Fruit fly (Drosophila melanogaster) whole organism, embryonic: Measurements from ENCODE around the gene Mks1.
A peak's percentile ranks its signal among the peaks of the same experiment; 100 is the strongest.

Source experiments
- ATbp ChIP-seq: fragments of 200-800 bp; sonication (Bioruptor generic); optimal IDR thresholded peaks from 2 replicates; lab custom pipeline; 2017; ENCODE audit warnings: missing biosample characterization, mild to moderate bottlenecking, missing genetic modification characterization, missing genetic modification reagents
- Atf6 ChIP-seq: fragments of 200-800 bp; sonication (Bioruptor generic); IDR thresholded peaks from 2 replicates; pipeline ENCODE4 v1.3.6; 2022; ENCODE audit warnings: missing biosample characterization, missing genetic modification characterization
- B-H2 ChIP-seq: fragments of 200-800 bp; sonication (Bioruptor generic); optimal IDR thresholded peaks from 2 replicates; lab custom pipeline; 2018; ENCODE audit warnings: missing biosample characterization, mild to moderate bottlenecking, missing genetic modification characterization
- CG10209 ChIP-seq: fragments of 200-800 bp; sonication (Bioruptor generic); optimal IDR thresholded peaks from 3 replicates; lab custom pipeline; 2017; ENCODE audit warnings: missing biosample characterization, mild to moderate bottlenecking, missing genetic modification characterization, missing genetic modification reagents
- CG11560 ChIP-seq: fragments of 200-800 bp; sonication (Bioruptor generic); IDR thresholded peaks from 3 replicates; pipeline ENCODE4 v1.3.6; 2022; ENCODE audit warnings: missing biosample characterization, missing genetic modification characterization
- CG11695 ChIP-seq: fragments of 200-800 bp; sonication (Bioruptor generic); IDR thresholded peaks from 3 replicates; pipeline ENCODE4 v1.3.6; 2022; ENCODE audit warnings: missing biosample characterization, missing genetic modification characterization
- CG11723 ChIP-seq: fragments of 200-800 bp; sonication (Bioruptor generic); optimal IDR thresholded peaks from 2 replicates; lab custom pipeline; 2017; ENCODE audit warnings: missing biosample characterization, mild to moderate bottlenecking, missing genetic modification characterization
- CG1647 ChIP-seq: fragments of 200-800 bp; sonication (Bioruptor generic); optimal IDR thresholded peaks from 3 replicates; lab custom pipeline; 2016; ENCODE audit warnings: missing biosample characterization, missing genetic modification characterization
- CG18262 ChIP-seq: fragments of 200-800 bp; optimal IDR thresholded peaks from 3 replicates; lab custom pipeline; 2019; ENCODE audit warnings: missing biosample characterization, mild to moderate bottlenecking, missing genetic modification characterization, moderate library complexity
- CG2129 ChIP-seq: fragments of 200-800 bp; sonication (Bioruptor generic); IDR thresholded peaks from 2 replicates; pipeline ENCODE4 v1.3.6; 2022; ENCODE audit warnings: missing biosample characterization, missing genetic modification characterization; ENCODE audit not compliant: partially characterized antibody
- CG2199 ChIP-seq: fragments of 200-800 bp; sonication (Bioruptor generic); IDR thresholded peaks from 3 replicates; pipeline ENCODE4 v1.3.6; 2022; ENCODE audit warnings: missing biosample characterization, missing genetic modification characterization
- CG2678 ChIP-seq: fragments of 200-800 bp; sonication (Bioruptor generic); optimal IDR thresholded peaks from 3 replicates; lab custom pipeline; 2019; ENCODE audit warnings: missing biosample characterization, mild to moderate bottlenecking, missing genetic modification characterization, moderate library complexity
- CG30431 ChIP-seq: fragments of 200-800 bp; sonication (Bioruptor generic); optimal IDR thresholded peaks from 2 replicates; lab custom pipeline; 2017; ENCODE audit warnings: missing biosample characterization, missing genetic modification characterization
- CG42726 ChIP-seq: fragments of 200-800 bp; sonication (Bioruptor generic); IDR thresholded peaks from 2 replicates; pipeline ENCODE4 v1.3.6; 2022; ENCODE audit warnings: missing biosample characterization, missing genetic modification characterization; ENCODE audit not compliant: partially characterized antibody
- CG4360 ChIP-seq: fragments of 200-800 bp; sonication (Bioruptor generic); IDR thresholded peaks from 2 replicates; pipeline ENCODE4 v1.3.6; 2022; ENCODE audit warnings: missing biosample characterization, missing genetic modification characterization
- CG4820 ChIP-seq: fragments of 200-800 bp; sonication (Bioruptor generic); optimal IDR thresholded peaks from 3 replicates; lab custom pipeline; 2016; ENCODE audit warnings: missing biosample characterization, missing genetic modification characterization
- CG5245 ChIP-seq: fragments of 200-800 bp; sonication (Bioruptor generic); optimal IDR thresholded peaks from 3 replicates; lab custom pipeline; 2016; ENCODE audit warnings: missing biosample characterization, missing genetic modification characterization
- CG5953 ChIP-seq: fragments of 200-800 bp; sonication (Bioruptor generic); IDR thresholded peaks from 2 replicates; pipeline ENCODE4 v1.3.6; 2022; ENCODE audit warnings: missing biosample characterization, missing genetic modification characterization
- CG7963 ChIP-seq: fragments of 200-800 bp; sonication (Bioruptor generic); IDR thresholded peaks from 3 replicates; pipeline ENCODE4 v1.3.6; 2022; ENCODE audit warnings: missing biosample characterization, missing genetic modification characterization; ENCODE audit not compliant: partially characterized antibody
- CG8388 ChIP-seq: fragments of 200-800 bp; sonication (Bioruptor generic); optimal IDR thresholded peaks from 2 replicates; lab custom pipeline; 2019; ENCODE audit warnings: missing biosample characterization, mild to moderate bottlenecking, missing genetic modification characterization, moderate library complexity
- CG8765 ChIP-seq: fragments of 200-800 bp; sonication (Bioruptor generic); IDR thresholded peaks from 2 replicates; pipeline ENCODE4 v1.3.6; 2022; ENCODE audit warnings: missing biosample characterization, missing genetic modification characterization
- CG8924 ChIP-seq: fragments of 200-800 bp; optimal IDR thresholded peaks from 3 replicates; lab custom pipeline; 2019; ENCODE audit warnings: missing biosample characterization, mild to moderate bottlenecking, missing genetic modification characterization, moderate library complexity
- CG9215 ChIP-seq: fragments of 200-800 bp; sonication (Bioruptor generic); IDR thresholded peaks from 2 replicates; pipeline ENCODE4 v1.3.6; 2022; ENCODE audit warnings: missing biosample characterization, missing genetic modification characterization
- CG9797 ChIP-seq: fragments of 200-800 bp; sonication (Bioruptor generic); optimal IDR thresholded peaks from 3 replicates; lab custom pipeline; 2018; ENCODE audit warnings: missing biosample characterization, mild to moderate bottlenecking, missing genetic modification characterization
- Chrac-16 ChIP-seq: fragments of 200-800 bp; sonication (Bioruptor generic); optimal IDR thresholded peaks from 3 replicates; lab custom pipeline; 2016; ENCODE audit warnings: missing biosample characterization, missing genetic modification characterization
- Dad ChIP-seq: fragments of 200-800 bp; sonication (Bioruptor generic); optimal IDR thresholded peaks from 3 replicates; lab custom pipeline; 2016; ENCODE audit warnings: missing biosample characterization, missing genetic modification characterization
- Doc2 ChIP-seq: fragments of 200-800 bp; sonication (Bioruptor generic); IDR thresholded peaks from 2 replicates; pipeline ENCODE4 v1.3.6; 2022; ENCODE audit warnings: missing biosample characterization, missing genetic modification characterization
- Dp ChIP-seq: fragments of 200-800 bp; sonication (Bioruptor generic); optimal IDR thresholded peaks from 2 replicates; lab custom pipeline; 2018; ENCODE audit warnings: missing biosample characterization, mild to moderate bottlenecking, missing genetic modification characterization, moderate library complexity
- Ets65A ChIP-seq: fragments of 200-800 bp; sonication (Bioruptor generic); peaks from one replicate; lab custom pipeline; 2016; ENCODE audit warnings: missing biosample characterization, missing genetic modification characterization
- H2.0 ChIP-seq: fragments of 200-800 bp; sonication (Bioruptor generic); IDR thresholded peaks from 2 replicates; pipeline ENCODE4 v1.3.6; 2022; ENCODE audit warnings: missing biosample characterization, missing genetic modification characterization
- HLH3B ChIP-seq: fragments of 200-800 bp; sonication (Bioruptor generic); IDR thresholded peaks from 2 replicates; pipeline ENCODE4 v1.3.6; 2022; ENCODE audit warnings: missing biosample characterization, missing genetic modification characterization
- Hey ChIP-seq: fragments of 200-800 bp; sonication (Bioruptor generic); optimal IDR thresholded peaks from 3 replicates; lab custom pipeline; 2018; ENCODE audit warnings: missing biosample characterization, mild to moderate bottlenecking, missing genetic modification characterization
- Hr39 ChIP-seq: fragments of >200 bp; optimal IDR thresholded peaks from 2 replicates; lab custom pipeline; 2017
- MBD-R2 ChIP-seq: fragments of 200-800 bp; sonication (Bioruptor generic); IDR thresholded peaks from 2 replicates; pipeline ENCODE4 v1.3.6; 2022; ENCODE audit warnings: missing biosample characterization, missing genetic modification characterization
- PHDP ChIP-seq: fragments of 200-800 bp; sonication (Bioruptor generic); optimal IDR thresholded peaks from 3 replicates; lab custom pipeline; 2018; ENCODE audit warnings: missing biosample characterization, mild to moderate bottlenecking, missing genetic modification characterization, moderate library complexity
- Rfx ChIP-seq: fragments of 200-800 bp; sonication (Bioruptor generic); IDR thresholded peaks from 2 replicates; pipeline ENCODE4 v1.3.6; 2022; ENCODE audit warnings: missing biosample characterization, missing genetic modification characterization
- Sox100B ChIP-seq: fragments of 200-800 bp; sonication (Bioruptor generic); optimal IDR thresholded peaks from 3 replicates; lab custom pipeline; 2018; ENCODE audit warnings: missing biosample characterization, mild to moderate bottlenecking, missing genetic modification characterization
- aop ChIP-seq: fragments of 200-800 bp; sonication (Bioruptor generic); IDR thresholded peaks from 2 replicates; pipeline ENCODE4 v1.3.6; 2022; ENCODE audit warnings: missing biosample characterization, missing genetic modification characterization
- dmrt11E ChIP-seq: fragments of 200-800 bp; sonication (Bioruptor generic); optimal IDR thresholded peaks from 3 replicates; lab custom pipeline; 2018; ENCODE audit warnings: missing biosample characterization, mild to moderate bottlenecking, missing genetic modification characterization, moderate library complexity
- dysf ChIP-seq: fragments of 200-800 bp; sonication (Bioruptor generic); IDR thresholded peaks from 3 replicates; pipeline ENCODE4 v1.3.6; 2022; ENCODE audit warnings: missing biosample characterization, missing genetic modification characterization
- esg ChIP-seq: fragments of 200-800 bp; sonication (Bioruptor generic); conservative IDR thresholded peaks from 2 replicates; pipeline ENCODE4 v1.3.6; 2022; ENCODE audit warnings: missing biosample characterization, missing genetic modification characterization
- ind ChIP-seq: fragments of 200-800 bp; sonication (Bioruptor generic); optimal IDR thresholded peaks from 3 replicates; lab custom pipeline; 2016; ENCODE audit warnings: missing biosample characterization, missing genetic modification characterization
- lola ChIP-seq, 3 experiments: fragments of >200 bp in 2 of 3; fragments of 200-800 bp in 1 of 3; sonication (Bioruptor generic) in 1 of 3; optimal IDR thresholded peaks; 2 replicates each; lab custom pipeline; 2017 to 2019; ENCODE audit warnings: missing biosample characterization in 3 of 3, missing genetic modification characterization in 3 of 3, mild to moderate bottlenecking in 1 of 3, moderate library complexity in 1 of 3
- pum ChIP-seq: fragments of 200-800 bp; sonication (Bioruptor generic); optimal IDR thresholded peaks from 2 replicates; lab custom pipeline; 2016; ENCODE audit warnings: missing biosample characterization, missing genetic modification characterization
- repo ChIP-seq: fragments of 200-800 bp; sonication (Bioruptor generic); optimal IDR thresholded peaks from 2 replicates; lab custom pipeline; 2016; ENCODE audit warnings: missing biosample characterization, missing genetic modification characterization
- ro ChIP-seq: fragments of 200-800 bp; sonication (Bioruptor generic); IDR thresholded peaks from 2 replicates; pipeline ENCODE4 v1.3.6; 2022; ENCODE audit warnings: missing biosample characterization, missing genetic modification characterization
- salm ChIP-seq: fragments of 200-800 bp; sonication (Bioruptor generic); optimal IDR thresholded peaks from 2 replicates; lab custom pipeline; 2018; ENCODE audit warnings: missing biosample characterization, mild to moderate bottlenecking, missing genetic modification characterization
- stc ChIP-seq: fragments of 200-800 bp; sonication (Bioruptor generic); IDR thresholded peaks from 2 replicates; pipeline ENCODE4 v1.3.6; 2022; ENCODE audit warnings: missing biosample characterization, missing genetic modification characterization
- tgo ChIP-seq: fragments of 200-800 bp; sonication (Bioruptor generic); IDR thresholded peaks from 3 replicates; pipeline ENCODE4 v1.3.6; 2022; ENCODE audit warnings: missing biosample characterization, missing genetic modification characterization
- trem ChIP-seq: fragments of 200-800 bp; optimal IDR thresholded peaks from 3 replicates; lab custom pipeline; 2019; ENCODE audit warnings: missing biosample characterization, mild to moderate bottlenecking, missing genetic modification characterization, moderate library complexity
- vfl ChIP-seq: fragments of 200-800 bp; sonication (Bioruptor generic); optimal IDR thresholded peaks from 2 replicates; lab custom pipeline; 2016; ENCODE audit warnings: missing biosample characterization, missing genetic modification characterization

The Mks1 gene

dm6 chrX:12466541-12467240 lies 29.7 kb downstream of the Mks1 start (continued):
- TF ChIP-seq Sox100B: peak; percentile 68
- TF ChIP-seq CG18262 (tag; lab: Kevin White, UChicago): peak; percentile 47
- TF ChIP-seq CG42726 (GFP tag; lab: Robert Waterston, UW): no peak
- TF ChIP-seq CG7963: no peak
- peak; percentile 39 for TF ChIP-seq Rfx (GFP tag; lab: Robert Waterston, UW)
- no peak for TF ChIP-seq CG5953 (GFP tag; lab: Robert Waterston, UW)
- TF ChIP-seq MBD-R2 (GFP tag; lab: Robert Waterston, UW): no peak
- TF ChIP-seq CG4360 (GFP tag; lab: Robert Waterston, UW): no peak
- TF ChIP-seq dmrt11E (tag; lab: Kevin White, UChicago): no peak
- no peak for TF ChIP-seq CG9215 (GFP tag; lab: Robert Waterston, UW)
- TF ChIP-seq lola (GFP tag; optimal IDR thresholded peaks at IDR 0.05; lab: Kevin White, UChicago): peak in 1 of 3 experiments; percentile 18
- peak; percentile 26 for TF ChIP-seq ATbp (GFP tag; lab: Kevin White, UChicago)
- TF ChIP-seq CG8388 (GFP tag; lab: Kevin White, UChicago): no peak
- TF ChIP-seq tgo (GFP tag; lab: Robert Waterston, UW): no peak
- TF ChIP-seq trem: no peak
- no peak for TF ChIP-seq CG30431 (GFP tag; lab: Kevin White, UChicago)
- peak; percentile 38 for TF ChIP-seq CG1647
- no peak for TF ChIP-seq Hr39 (lab: Kevin White, UChicago)
- TF ChIP-seq CG2129: no peak
- no peak for TF ChIP-seq Doc2 (GFP tag; lab: Robert Waterston, UW)
- TF ChIP-seq CG2199: no peak
- TF ChIP-seq esg (GFP tag; lab: Robert Waterston, UW): no peak; the same call in 1 of the 2 replicates
- peak; percentile 41 for TF ChIP-seq CG5245 (GFP tag; lab: Kevin White, UChicago)
- no peak for TF ChIP-seq CG8924 (tag; lab: Kevin White, UChicago)
- peak; percentile 29 for TF ChIP-seq Chrac-16
- peak; percentile 46 for TF ChIP-seq CG10209 (GFP tag; lab: Kevin White, UChicago)
- TF ChIP-seq CG4820 (GFP tag; lab: Kevin White, UChicago): peak; percentile 20
- TF ChIP-seq HLH3B: 0 out of 2 replicates have a peak, but pooled peaks have one; percentile 25
- TF ChIP-seq H2.0 (GFP tag; lab: Robert Waterston, UW): no peak
- 0 out of 3 replicates have a peak, but pooled peaks have one; percentile 12 for TF ChIP-seq CG11560 (tag; lab: Robert Waterston, UW)
- no peak for TF ChIP-seq vfl (GFP tag; lab: Kevin White, UChicago)
- TF ChIP-seq CG2678 (tag; lab: Kevin White, UChicago): peak; percentile 72
- TF ChIP-seq B-H2 (GFP tag; lab: Kevin White, UChicago): no peak
- no peak for TF ChIP-seq CG9797 (GFP tag; lab: Kevin White, UChicago)
- TF ChIP-seq repo (GFP tag; lab: Kevin White, UChicago): no peak
- TF ChIP-seq Atf6 (GFP tag; lab: Robert Waterston, UW): peak; percentile 42; the same call in 1 of the 2 replicates
- TF ChIP-seq PHDP (tag; lab: Kevin White, UChicago): peak; percentile 60
- no peak for TF ChIP-seq CG8765 (GFP tag; lab: Robert Waterston, UW)
- no peak for TF ChIP-seq pum
- TF ChIP-seq Ets65A: peak; percentile 94
- TF ChIP-seq ind (GFP tag; lab: Kevin White, UChicago): peak; percentile 67
- TF ChIP-seq Dp (GFP tag; lab: Kevin White, UChicago): no peak
- no peak for TF ChIP-seq salm
- peak; percentile 43; the same call in 2 of the 3 replicates for TF ChIP-seq dysf (GFP tag; lab: Robert Waterston, UW)
- TF ChIP-seq Dad (GFP tag; lab: Kevin White, UChicago): peak; percentile 20
- TF ChIP-seq ro: no peak
- TF ChIP-seq stc (GFP tag; lab: Robert Waterston, UW): no peak
- TF ChIP-seq aop (GFP tag; lab: Robert Waterston, UW): no peak
- TF ChIP-seq CG11723 (GFP tag; lab: Kevin White, UChicago): peak; percentile 19
- peak; percentile 24; the same call in 1 of the 3 replicates for TF ChIP-seq CG11695 (GFP tag; lab: Robert Waterston, UW)
- TF ChIP-seq Hey (tag; lab: Kevin White, UChicago): no peak
